Fruit fly (Drosophila melanogaster): ENCODE measurements around the gene dpr6.

DNA sequence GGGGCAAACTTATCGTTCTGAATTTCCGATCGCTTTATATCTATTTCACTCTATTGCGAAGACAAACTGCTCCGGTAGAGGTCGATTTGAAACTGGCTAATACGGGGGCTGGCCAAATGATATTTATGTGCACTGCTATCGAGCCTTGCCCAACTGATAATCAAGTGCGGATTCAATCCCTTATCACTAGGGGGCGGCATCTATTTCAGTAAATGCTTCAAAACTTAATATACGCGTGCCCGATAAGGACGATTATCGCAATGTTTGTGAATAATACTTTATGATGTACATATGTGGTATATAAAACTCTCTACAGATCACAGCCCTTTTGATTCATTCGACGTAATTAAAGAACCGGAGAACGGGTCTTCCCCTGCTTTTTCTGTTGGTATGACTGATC is 123.6 kb downstream of the dpr6 start, which contains the start of gene Srg2:
- TF ChIP-seq Myc (optimal IDR thresholded peaks at IDR 0.05) (no peak), insv (optimal IDR thresholded peaks at IDR 0.05) (no peak), psq (optimal IDR thresholded peaks at IDR 0.05) (no peak)

Measured in Kc167 (cell line).